Fruit fly (Drosophila melanogaster): ENCODE results near the gene CG2104.

CG2104 gene

DNA sequence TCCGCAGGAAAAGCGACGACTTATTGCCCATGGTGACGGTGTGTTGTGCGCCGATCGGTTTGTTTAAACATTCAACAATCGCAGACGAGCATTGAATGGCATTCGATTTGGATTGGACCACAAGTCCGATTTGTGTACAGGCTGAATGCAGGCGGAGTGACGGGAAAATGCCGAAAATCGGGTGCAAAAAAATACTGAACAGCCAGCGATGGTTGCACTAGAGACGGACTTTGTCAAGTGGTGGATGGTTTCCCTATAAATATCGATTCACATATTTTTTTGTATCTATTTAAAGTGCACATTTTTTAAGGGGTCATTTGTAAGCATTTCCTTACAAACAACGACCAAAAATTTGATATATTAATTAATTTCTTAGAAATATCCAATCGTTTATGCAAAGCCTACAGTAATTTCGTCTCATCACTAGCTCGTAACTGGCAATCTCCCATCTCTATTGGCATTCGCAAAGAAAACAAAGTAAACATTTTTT, 38.3 kb downstream of the CG2104 start, which contains the start of the genes elm and MED27:
elm (minus strand) TSS at position 170 of the 490 bp plus-strand sequence.
MED27 (plus strand) TSS at position 448 of the 490 bp plus-strand sequence.
- TF ChIP-seq Hr83 (GFP tag; optimal IDR thresholded peaks at IDR 0.05; ENCODE audit: poor library complexity, severe bottlenecking) (peak; percentile 50), Myc (optimal IDR thresholded peaks at IDR 0.05) (no peak), Hr78 (GFP tag; optimal IDR thresholded peaks at IDR 0.05) (no peak), tai (GFP tag; optimal IDR thresholded peaks at IDR 0.05) (no peak), CG32264 (GFP tag; optimal IDR thresholded peaks at IDR 0.05) (peak; percentile 81), foxo (GFP tag; optimal IDR thresholded peaks at IDR 0.05) (peak; percentile 41 to 96), dl (GFP tag; optimal IDR thresholded peaks at IDR 0.05; ENCODE audit: insufficient read depth in 1 of 2, partially characterized antibody in 2 of 2) (no peak), Vsx2 (GFP tag; optimal IDR thresholded peaks at IDR 0.05; ENCODE audit: partially characterized antibody) (no peak), jim (GFP tag; optimal IDR thresholded peaks at IDR 0.05) (peak; percentile 3), Rel (GFP tag; optimal IDR thresholded peaks at IDR 0.05) (no peak), Rel (tag; optimal IDR thresholded peaks at IDR 0.05) (peak; percentile 69), Hnf4 (GFP tag; optimal IDR thresholded peaks at IDR 0.05) (peak; percentile 95), lola (GFP tag; optimal IDR thresholded peaks at IDR 0.05) (no peak), dmrt93B (GFP tag; optimal IDR thresholded peaks at IDR 0.05) (peak; percentile 94), CG9705 (GFP tag; optimal IDR thresholded peaks at IDR 0.05) (peak; percentile 87), sv (GFP tag; optimal IDR thresholded peaks at IDR 0.05) (peak; percentile 91), usp (GFP tag; optimal IDR thresholded peaks at IDR 0.05) (no peak), dsf (GFP tag; optimal IDR thresholded peaks at IDR 0.05; ENCODE audit: borderline replicate concordance) (peak; percentile 93), N (GFP tag; optimal IDR thresholded peaks at IDR 0.05) (no peak), OdsH (GFP tag; optimal IDR thresholded peaks at IDR 0.05) (peak; percentile 90), Dif (GFP tag; optimal IDR thresholded peaks at IDR 0.05; ENCODE audit: partially characterized antibody) (peak; percentile 5), psq (GFP tag; optimal IDR thresholded peaks at IDR 0.05) (peak; percentile 87), Mio (GFP tag; optimal IDR thresholded peaks at IDR 0.05) (peak; percentile 55), pan (optimal IDR thresholded peaks at IDR 0.05) (no peak), GATAd (GFP tag; optimal IDR thresholded peaks at IDR 0.05) (peak; percentile 92), HLH106 (tag; optimal IDR thresholded peaks at IDR 0.05) (peak; percentile 95), Abd-B (GFP tag; optimal IDR thresholded peaks at IDR 0.05) (no peak), br (GFP tag; optimal IDR thresholded peaks at IDR 0.05) (peak; percentile 93), Jra (GFP tag; optimal IDR thresholded peaks at IDR 0.05) (peak; percentile 91), ey (GFP tag; optimal IDR thresholded peaks at IDR 0.05) (peak; percentile 94), brk (GFP tag; optimal IDR thresholded peaks at IDR 0.05) (no peak), sage (GFP tag; optimal IDR thresholded peaks at IDR 0.05) (peak; percentile 88), rgr (GFP tag; optimal IDR thresholded peaks at IDR 0.05) (peak; percentile 94), Dfd (GFP tag; optimal IDR thresholded peaks at IDR 0.05) (no peak), h (GFP tag; optimal IDR thresholded peaks at IDR 0.05) (peak; percentile 95), fru (GFP tag; optimal IDR thresholded peaks at IDR 0.05) (peak; percentile 93), Sp1 (GFP tag; optimal IDR thresholded peaks at IDR 0.05) (peak; percentile 91), woc (GFP tag; optimal IDR thresholded peaks at IDR 0.05) (peak; percentile 97), CrebA (GFP tag; optimal IDR thresholded peaks at IDR 0.05; ENCODE audit: borderline replicate concordance) (no peak)

DNA sequence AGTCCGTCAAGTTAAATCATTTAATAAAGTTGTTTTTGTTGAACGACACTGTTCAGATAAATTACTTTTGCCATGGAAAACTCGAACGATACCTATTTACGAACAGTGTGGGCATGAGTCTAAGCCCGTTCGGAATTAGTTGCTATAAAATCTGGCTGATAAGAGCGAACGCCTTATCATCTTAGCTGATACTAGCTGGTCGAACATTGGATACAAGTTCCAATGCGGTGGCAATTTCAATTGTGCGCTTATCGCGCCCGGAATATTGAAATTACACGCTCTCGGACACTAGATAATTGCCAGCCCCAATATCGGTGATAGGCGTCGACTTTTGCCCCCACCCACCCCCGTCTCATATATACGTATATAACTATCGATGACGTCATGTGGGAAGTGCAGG, 39.2 kb downstream of the CG2104 start:
- TF ChIP-seq pan (optimal IDR thresholded peaks at IDR 0.05) (no peak), GATAd (GFP tag; optimal IDR thresholded peaks at IDR 0.05) (no peak), Mio (GFP tag; optimal IDR thresholded peaks at IDR 0.05) (no peak), Dif (GFP tag; optimal IDR thresholded peaks at IDR 0.05; ENCODE audit: partially characterized antibody) (no peak), Myc (optimal IDR thresholded peaks at IDR 0.05) (no peak), Dfd (GFP tag; optimal IDR thresholded peaks at IDR 0.05) (no peak), Hr83 (GFP tag; optimal IDR thresholded peaks at IDR 0.05; ENCODE audit: poor library complexity, severe bottlenecking) (no peak), Vsx2 (GFP tag; optimal IDR thresholded peaks at IDR 0.05; ENCODE audit: partially characterized antibody) (no peak), Sp1 (GFP tag; optimal IDR thresholded peaks at IDR 0.05) (no peak), dsf (GFP tag; optimal IDR thresholded peaks at IDR 0.05; ENCODE audit: borderline replicate concordance) (no peak)
